Worm (Caenorhabditis elegans): ENCODE results near the gene F20D6.5.

ce11 chrV:8145329-8145728 lies 16.4 kb upstream of the F20D6.5 start, which contains the start of gene D1014.13:
- no peak for TF ChIP-seq tbx-2 (tag; optimal IDR thresholded peaks at IDR 0.05)
- no peak for TF ChIP-seq pax-3 (tag; optimal IDR thresholded peaks at IDR 0.05)
- no peak for TF ChIP-seq zip-4 (GFP tag; optimal IDR thresholded peaks at IDR 0.05)
- no peak for TF ChIP-seq pqm-1 (tag; optimal IDR thresholded peaks at IDR 0.05)
- no peak for TF ChIP-seq aha-1 (tag; optimal IDR thresholded peaks at IDR 0.05)
- no peak for TF ChIP-seq nhr-28 (tag; optimal IDR thresholded peaks at IDR 0.05)
- TF ChIP-seq nhr-11 (tag; optimal IDR thresholded peaks at IDR 0.05): no peak
- no peak for TF ChIP-seq mef-2 (tag; optimal IDR thresholded peaks at IDR 0.05)
- TF ChIP-seq ceh-82 (tag; optimal IDR thresholded peaks at IDR 0.05): no peak
- no peak for TF ChIP-seq efl-3 (GFP tag; optimal IDR thresholded peaks at IDR 0.05)
- no peak for TF ChIP-seq lin-39 (tag; optimal IDR thresholded peaks at IDR 0.05)
- no peak for TF ChIP-seq elt-2 (tag; optimal IDR thresholded peaks at IDR 0.05)

Data from whole organism, L1 larva.